Worm (Caenorhabditis elegans): ENCODE data around the gene cyc-2.2.

Gene cyc-2.2

DNA sequence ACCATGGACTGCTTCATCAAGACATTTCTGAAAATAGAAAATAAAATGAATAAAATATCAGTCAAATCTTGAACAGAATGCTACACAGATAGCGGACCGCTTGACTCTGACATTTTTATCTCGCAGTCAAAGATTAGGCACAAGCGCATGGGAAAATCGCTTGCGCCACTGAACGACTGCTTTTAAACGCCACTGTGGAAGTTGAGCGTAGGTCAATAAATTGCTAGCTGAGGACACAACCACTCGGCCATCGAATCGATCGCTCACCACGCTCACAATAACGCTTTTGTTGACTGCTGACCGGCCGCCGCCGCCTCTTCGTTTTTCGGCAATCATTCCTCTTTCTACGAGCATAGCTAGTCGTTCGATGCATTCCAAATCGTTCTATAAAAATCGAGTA, 15.2 kb downstream of the cyc-2.2 start (continued):
- peak; percentile 70 for TF ChIP-seq ref-2 (tag; optimal IDR thresholded peaks at IDR 0.05)
- TF ChIP-seq sdc-2 (tag; optimal IDR thresholded peaks at IDR 0.05) = peak; percentile 28
- TF ChIP-seq dmd-4 (tag; optimal IDR thresholded peaks at IDR 0.05; ENCODE audit: borderline replicate concordance) = no peak
- no peak for TF ChIP-seq ceh-30 (tag; optimal IDR thresholded peaks at IDR 0.05)
- no peak for TF ChIP-seq ets-4 (tag; optimal IDR thresholded peaks at IDR 0.05)
- no peak for TF ChIP-seq sox-2 (GFP tag; IDR thresholded peaks at IDR 0.05)
- TF ChIP-seq fkh-6 (tag; optimal IDR thresholded peaks at IDR 0.05) = peak; percentile 53
- TF ChIP-seq hlh-6 (tag; optimal IDR thresholded peaks at IDR 0.05) = peak; percentile 82
- TF ChIP-seq pqm-1 (tag; optimal IDR thresholded peaks at IDR 0.05) = no peak
- peak; percentile 48 for TF ChIP-seq pros-1 (tag; optimal IDR thresholded peaks at IDR 0.05)
- peak; percentile 72 for TF ChIP-seq pha-2 (tag; optimal IDR thresholded peaks at IDR 0.05)
- peak; percentile 24 for TF ChIP-seq madf-2 (tag; optimal IDR thresholded peaks at IDR 0.05)
- TF ChIP-seq unc-3 (GFP tag; conservative IDR thresholded peaks at IDR 0.05) = peak; percentile 38; the same call in 1 of the 2 replicates
- peak; percentile 2 for TF ChIP-seq unc-3 (tag; optimal IDR thresholded peaks at IDR 0.05)
- TF ChIP-seq C08G9.2 (tag; optimal IDR thresholded peaks at IDR 0.05) = peak; percentile 67
- peak; percentile 66 for TF ChIP-seq che-1 (tag; optimal IDR thresholded peaks at IDR 0.05)
- TF ChIP-seq C38D4.7 (GFP tag; optimal IDR thresholded peaks at IDR 0.05) = peak; percentile 35
- TF ChIP-seq fax-1 (tag; optimal IDR thresholded peaks at IDR 0.05) = peak; percentile 46
- TF ChIP-seq tbx-2 (tag; optimal IDR thresholded peaks at IDR 0.05) = peak; percentile 55
- TF ChIP-seq eyg-1 (tag; optimal IDR thresholded peaks at IDR 0.05) = peak; percentile 60
- TF ChIP-seq ceh-14 (tag; optimal IDR thresholded peaks at IDR 0.05) = peak; percentile 68
- peak; percentile 51 for TF ChIP-seq nhr-232 (tag; optimal IDR thresholded peaks at IDR 0.05)

ce11 chrV:12596196-12596595, 15.8 kb downstream of the cyc-2.2 start, which contains the start of gene mma-1:
Gene mma-1 (minus strand): TSS chrV:12596296.
- TF ChIP-seq gmeb-2 (tag; optimal IDR thresholded peaks at IDR 0.05) (no peak), zip-5 (tag; optimal IDR thresholded peaks at IDR 0.05) (no peak), ceh-6 (GFP tag; optimal IDR thresholded peaks at IDR 0.05) (no peak), pax-1 (tag; optimal IDR thresholded peaks at IDR 0.05) (no peak), ceh-24 (tag; optimal IDR thresholded peaks at IDR 0.05) (no peak), dmd-4 (tag; optimal IDR thresholded peaks at IDR 0.05; ENCODE audit: borderline replicate concordance) (no peak), unc-55 (GFP tag; optimal IDR thresholded peaks at IDR 0.05) (no peak), syd-9 (tag; optimal IDR thresholded peaks at IDR 0.05) (no peak), eyg-1 (tag; optimal IDR thresholded peaks at IDR 0.05) (no peak), nhr-11 (tag; optimal IDR thresholded peaks at IDR 0.05) (no peak), ahr-1 (tag; optimal IDR thresholded peaks at IDR 0.05) (no peak), hlh-30 (tag; optimal IDR thresholded peaks at IDR 0.05; ENCODE audit: insufficient read depth) (no peak), hlh-13 (GFP tag; optimal IDR thresholded peaks at IDR 0.05) (no peak), ref-2 (tag; optimal IDR thresholded peaks at IDR 0.05) (no peak), F13H6.1 (tag; optimal IDR thresholded peaks at IDR 0.05) (no peak), unc-42 (tag; optimal IDR thresholded peaks at IDR 0.05) (no peak), ceh-9 (tag; optimal IDR thresholded peaks at IDR 0.05) (no peak), lin-11 (tag; optimal IDR thresholded peaks at IDR 0.05) (no peak), ceh-2 (tag; optimal IDR thresholded peaks at IDR 0.05) (no peak), tbx-7 (tag; optimal IDR thresholded peaks at IDR 0.05) (no peak)

DNA sequence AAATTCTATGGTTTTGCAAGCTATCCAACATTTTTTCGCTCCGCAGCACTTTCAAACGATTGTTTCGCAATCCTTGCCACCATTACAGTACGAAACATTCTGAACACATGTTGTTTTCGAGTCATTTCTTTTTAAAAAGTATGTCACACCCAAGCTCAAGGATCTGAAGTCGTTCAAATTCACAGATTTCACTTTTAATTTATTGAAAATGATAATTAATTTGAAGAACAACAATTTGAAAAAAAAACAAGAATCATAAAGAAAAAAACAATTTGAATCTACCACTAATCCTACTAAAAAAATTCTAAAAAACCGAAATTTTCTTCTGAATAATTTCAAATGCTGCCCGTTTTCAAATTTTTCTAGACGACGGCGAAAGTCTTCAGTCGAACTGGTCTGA, 19.6 kb downstream of the cyc-2.2 start, which contains the start of gene C14C10.2:
TSS of gene C14C10.2 (minus strand) at position 101 of the 400 bp plus-strand sequence.
- TF ChIP-seq unc-42 (tag; optimal IDR thresholded peaks at IDR 0.05) = no peak

- TF ChIP-seq eyg-1 (tag; optimal IDR thresholded peaks at IDR 0.05) (no peak), pag-3 (tag; optimal IDR thresholded peaks at IDR 0.05; ENCODE audit: borderline replicate concordance) (no peak), tbx-2 (tag; optimal IDR thresholded peaks at IDR 0.05) (no peak), zip-5 (tag; optimal IDR thresholded peaks at IDR 0.05) (no peak), hlh-8 (tag; optimal IDR thresholded peaks at IDR 0.05) (no peak), nfya-1 (tag; optimal IDR thresholded peaks at IDR 0.05) (no peak), ceh-48 (tag; optimal IDR thresholded peaks at IDR 0.05) (no peak), ceh-22 (tag; optimal IDR thresholded peaks at IDR 0.05) (no peak), pros-1 (tag; optimal IDR thresholded peaks at IDR 0.05) (no peak), gmeb-2 (tag; optimal IDR thresholded peaks at IDR 0.05) (no peak), Y22D7AL.16 (tag; optimal IDR thresholded peaks at IDR 0.05) (no peak)
Measured at ce11 chrV:12590601-12591000, 21.4 kb downstream of the cyc-2.2 start, which contains the start of gene ttr-43. Gene ttr-43 (minus strand): TSS chrV:12590701.
